Fruit fly (Drosophila melanogaster) whole organism, embryonic: Measurements from ENCODE around the gene CG1998.

Experiments used
- Bgb ChIP-seq: fragments of 200-800 bp; sonication (Bioruptor generic); IDR thresholded peaks from 2 replicates; pipeline ENCODE4 v1.3.6; 2022; ENCODE audit warnings: missing biosample characterization, missing genetic modification characterization; ENCODE audit not compliant: partially characterized antibody
- CG11560 ChIP-seq: fragments of 200-800 bp; sonication (Bioruptor generic); IDR thresholded peaks from 3 replicates; pipeline ENCODE4 v1.3.6; 2022; ENCODE audit warnings: missing biosample characterization, missing genetic modification characterization
- CG14050 ChIP-seq: fragments of 200-800 bp; sonication (Bioruptor generic); IDR thresholded peaks from 3 replicates; pipeline ENCODE4 v1.3.6; 2022; ENCODE audit warnings: missing biosample characterization, missing genetic modification characterization
- CG16779 ChIP-seq: fragments of 200-800 bp; sonication (Bioruptor generic); IDR thresholded peaks from 2 replicates; pipeline ENCODE4 v1.3.6; 2022; ENCODE audit warnings: missing biosample characterization, missing genetic modification characterization
- CG17361 ChIP-seq: fragments of 200-800 bp; sonication (Bioruptor generic); IDR thresholded peaks from 3 replicates; pipeline ENCODE4 v1.3.6; 2022; ENCODE audit warnings: missing biosample characterization, missing genetic modification characterization
- CG1832 ChIP-seq: fragments of 200-800 bp; sonication (Bioruptor generic); optimal IDR thresholded peaks from 2 replicates; lab custom pipeline; 2017; ENCODE audit warnings: missing biosample characterization, mild to moderate bottlenecking, missing genetic modification characterization, inconsistent platforms
- CG2120 ChIP-seq: fragments of 200-800 bp; sonication (Bioruptor generic); optimal IDR thresholded peaks from 3 replicates; lab custom pipeline; 2016; ENCODE audit warnings: missing biosample characterization, missing genetic modification characterization
- CG34376 ChIP-seq: fragments of 200-800 bp; sonication (Bioruptor generic); optimal IDR thresholded peaks from 2 replicates; lab custom pipeline; 2018; ENCODE audit warnings: missing biosample characterization, mild to moderate bottlenecking, missing genetic modification characterization
- CG42726 ChIP-seq: fragments of 200-800 bp; sonication (Bioruptor generic); IDR thresholded peaks from 2 replicates; pipeline ENCODE4 v1.3.6; 2022; ENCODE audit warnings: missing biosample characterization, missing genetic modification characterization; ENCODE audit not compliant: partially characterized antibody
- CG4707 ChIP-seq: fragments of 200-800 bp; sonication (Bioruptor generic); optimal IDR thresholded peaks from 2 replicates; lab custom pipeline; 2018; ENCODE audit warnings: missing biosample characterization, mild to moderate bottlenecking, missing genetic modification characterization, moderate library complexity
- CG4854 ChIP-seq: fragments of 200-800 bp; sonication (Bioruptor generic); optimal IDR thresholded peaks from 2 replicates; lab custom pipeline; 2016; ENCODE audit warnings: missing biosample characterization, missing genetic modification characterization, inconsistent platforms
- CG6272 ChIP-seq: fragments of 200-800 bp; sonication (Bioruptor generic); IDR thresholded peaks from 2 replicates; pipeline ENCODE4 v1.3.6; 2022; ENCODE audit warnings: missing biosample characterization, missing genetic modification characterization
- CG7372 ChIP-seq: fragments of 200-800 bp; sonication (Bioruptor generic); IDR thresholded peaks from 2 replicates; pipeline ENCODE4 v1.3.6; 2022; ENCODE audit warnings: missing biosample characterization, missing genetic modification characterization
- CG8924 ChIP-seq: fragments of 200-800 bp; optimal IDR thresholded peaks from 3 replicates; lab custom pipeline; 2019; ENCODE audit warnings: missing biosample characterization, mild to moderate bottlenecking, missing genetic modification characterization, moderate library complexity
- CG9797 ChIP-seq: fragments of 200-800 bp; sonication (Bioruptor generic); optimal IDR thresholded peaks from 3 replicates; lab custom pipeline; 2018; ENCODE audit warnings: missing biosample characterization, mild to moderate bottlenecking, missing genetic modification characterization
- Chrac-16 ChIP-seq: fragments of 200-800 bp; sonication (Bioruptor generic); optimal IDR thresholded peaks from 3 replicates; lab custom pipeline; 2016; ENCODE audit warnings: missing biosample characterization, missing genetic modification characterization
- E2f2 ChIP-seq: fragments of 200-800 bp; sonication (Bioruptor generic); IDR thresholded peaks from 2 replicates; pipeline ENCODE4 v1.3.6; 2022; ENCODE audit warnings: missing biosample characterization, missing genetic modification characterization
- ERR ChIP-seq: fragments of 200-800 bp; sonication (Bioruptor generic); optimal IDR thresholded peaks from 2 replicates; lab custom pipeline; 2016; ENCODE audit warnings: missing biosample characterization, missing genetic modification characterization
- Ets97D ChIP-seq: fragments of 200-800 bp; sonication (Bioruptor generic); optimal IDR thresholded peaks from 3 replicates; lab custom pipeline; 2016; ENCODE audit warnings: missing biosample characterization, missing genetic modification characterization
- H2.0 ChIP-seq: fragments of 200-800 bp; sonication (Bioruptor generic); IDR thresholded peaks from 2 replicates; pipeline ENCODE4 v1.3.6; 2022; ENCODE audit warnings: missing biosample characterization, missing genetic modification characterization
- Mad ChIP-seq: fragments of 200-800 bp; sonication (Bioruptor generic); optimal IDR thresholded peaks from 2 replicates; lab custom pipeline; 2016; ENCODE audit warnings: missing biosample characterization, missing genetic modification characterization
- Meics ChIP-seq: fragments of 200-800 bp; sonication (Bioruptor generic); optimal IDR thresholded peaks from 2 replicates; lab custom pipeline; 2017; ENCODE audit warnings: missing biosample characterization, mild to moderate bottlenecking, missing genetic modification characterization
- NC2α ChIP-seq: fragments of 200-800 bp; sonication (Bioruptor generic); optimal IDR thresholded peaks from 2 replicates; lab custom pipeline; 2016; ENCODE audit warnings: missing biosample characterization, missing genetic modification characterization
- PHDP ChIP-seq: fragments of 200-800 bp; sonication (Bioruptor generic); optimal IDR thresholded peaks from 3 replicates; lab custom pipeline; 2018; ENCODE audit warnings: missing biosample characterization, mild to moderate bottlenecking, missing genetic modification characterization, moderate library complexity
- Sin3A ChIP-seq: fragments of >200 bp; optimal IDR thresholded peaks from 2 replicates; lab custom pipeline; 2018
- Ssrp ChIP-seq: fragments of 200-800 bp; sonication (Bioruptor generic); optimal IDR thresholded peaks from 2 replicates; lab custom pipeline; 2018; ENCODE audit warnings: missing biosample characterization, mild to moderate bottlenecking, missing genetic modification characterization, moderate library complexity
- abd-A ChIP-seq: fragments of 200-800 bp; sonication (Bioruptor generic); optimal IDR thresholded peaks from 3 replicates; lab custom pipeline; 2019; ENCODE audit warnings: missing biosample characterization, mild to moderate bottlenecking, missing genetic modification characterization, moderate library complexity
- amos ChIP-seq: fragments of 200-800 bp; sonication (Bioruptor generic); IDR thresholded peaks from 2 replicates; pipeline ENCODE4 v1.3.6; 2022; ENCODE audit warnings: missing biosample characterization, missing genetic modification characterization; ENCODE audit not compliant: partially characterized antibody
- bcd ChIP-seq: fragments of 200-800 bp; sonication (Bioruptor generic); optimal IDR thresholded peaks from 2 replicates; lab custom pipeline; 2017; ENCODE audit warnings: missing biosample characterization, mild to moderate bottlenecking, missing genetic modification characterization
- cad ChIP-seq: fragments of >200 bp; optimal IDR thresholded peaks from 2 replicates; lab custom pipeline; 2017; ENCODE audit warnings: missing biosample characterization, missing genetic modification characterization
- ci ChIP-seq: fragments of 200-800 bp; sonication (Bioruptor generic); IDR thresholded peaks from 3 replicates; pipeline ENCODE4 v1.3.6; 2022; ENCODE audit warnings: missing biosample characterization, missing genetic modification characterization
- cwo ChIP-seq: fragments of 200-800 bp; sonication (Bioruptor generic); optimal IDR thresholded peaks from 3 replicates; lab custom pipeline; 2017; ENCODE audit warnings: missing biosample characterization, missing genetic modification characterization, mild to moderate bottlenecking, moderate library complexity, missing genetic modification reagents
- en ChIP-seq: fragments of 200-800 bp; sonication (Bioruptor generic); optimal IDR thresholded peaks from 2 replicates; lab custom pipeline; 2016; ENCODE audit warnings: missing biosample characterization, missing genetic modification characterization
- fru ChIP-seq: fragments of >200 bp; optimal IDR thresholded peaks from 2 replicates; lab custom pipeline; 2017
- fu2 ChIP-seq: fragments of 200-800 bp; sonication (Bioruptor generic); optimal IDR thresholded peaks from 2 replicates; lab custom pipeline; 2016; ENCODE audit warnings: missing biosample characterization, missing genetic modification characterization
- gcm2 ChIP-seq: fragments of 200-800 bp; sonication (Bioruptor generic); optimal IDR thresholded peaks from 2 replicates; lab custom pipeline; 2016; ENCODE audit warnings: missing biosample characterization, missing genetic modification characterization
- gro ChIP-seq: fragments of 200-800 bp; sonication (Bioruptor generic); optimal IDR thresholded peaks from 2 replicates; lab custom pipeline; 2016; ENCODE audit warnings: missing biosample characterization, missing genetic modification characterization
- ind ChIP-seq: fragments of 200-800 bp; sonication (Bioruptor generic); optimal IDR thresholded peaks from 3 replicates; lab custom pipeline; 2016; ENCODE audit warnings: missing biosample characterization, missing genetic modification characterization
- kay ChIP-seq: fragments of 200-800 bp; sonication (Bioruptor generic); optimal IDR thresholded peaks from 2 replicates; lab custom pipeline; 2016; ENCODE audit warnings: missing biosample characterization, missing genetic modification characterization
- mam ChIP-seq: fragments of 200-800 bp; sonication (Bioruptor generic); optimal IDR thresholded peaks from 3 replicates; lab custom pipeline; 2016; ENCODE audit warnings: missing biosample characterization, missing genetic modification characterization
- nmo ChIP-seq: fragments of 200-800 bp; sonication (Bioruptor generic); optimal IDR thresholded peaks from 2 replicates; lab custom pipeline; 2018; ENCODE audit warnings: missing biosample characterization, mild to moderate bottlenecking, missing genetic modification characterization, moderate library complexity
- pan ChIP-seq, 4 experiments: fragments of >200 bp in 3 of 4; fragments of 200-800 bp in 1 of 4; sonication (Bioruptor generic) in 1 of 4; optimal IDR thresholded peaks in 3 of 4; IDR thresholded peaks in 1 of 4; 2 replicates each; pipeline versions ENCODE4 v1.3.6 to Lab custom; 2017 to 2022; ENCODE audit warnings: missing biosample characterization in 2 of 4, missing genetic modification characterization in 2 of 4, mixed read lengths in 1 of 4
- run ChIP-seq: fragments of 200-800 bp; sonication (Bioruptor generic); optimal IDR thresholded peaks from 3 replicates; lab custom pipeline; 2018; ENCODE audit warnings: missing biosample characterization, mild to moderate bottlenecking, missing genetic modification characterization
- salm ChIP-seq: fragments of 200-800 bp; sonication (Bioruptor generic); optimal IDR thresholded peaks from 2 replicates; lab custom pipeline; 2018; ENCODE audit warnings: missing biosample characterization, mild to moderate bottlenecking, missing genetic modification characterization
- shn ChIP-seq: fragments of 200-800 bp; sonication (Bioruptor generic); optimal IDR thresholded peaks from 3 replicates; lab custom pipeline; 2016; ENCODE audit warnings: missing biosample characterization, missing genetic modification characterization
- sisA ChIP-seq: fragments of 200-800 bp; sonication (Bioruptor generic); IDR thresholded peaks from 2 replicates; pipeline ENCODE4 v1.3.6; 2022; ENCODE audit warnings: missing biosample characterization, missing genetic modification characterization
- sob ChIP-seq: fragments of 200-800 bp; sonication (Bioruptor generic); IDR thresholded peaks from 2 replicates; pipeline ENCODE4 v1.3.6; 2022; ENCODE audit warnings: missing biosample characterization, missing genetic modification characterization
- wek ChIP-seq: fragments of 200-800 bp; sonication (Bioruptor generic); optimal IDR thresholded peaks from 3 replicates; lab custom pipeline; 2018; ENCODE audit warnings: missing biosample characterization, mild to moderate bottlenecking, missing genetic modification characterization, moderate library complexity
- zfh1 ChIP-seq: fragments of 200-800 bp; sonication (Bioruptor generic); IDR thresholded peaks from 3 replicates; pipeline ENCODE4 v1.3.6; 2022; ENCODE audit warnings: missing biosample characterization, missing genetic modification characterization

The CG1998 gene

dm6 chrX:13373239-13374153, 39.4 kb downstream of the CG1998 start (continued):
- TF ChIP-seq bcd (GFP tag; lab: Kevin White, UChicago) (peak; percentile 74), CG9797 (GFP tag; lab: Kevin White, UChicago) (no peak), CG4707 (GFP tag; lab: Kevin White, UChicago) (peak; percentile 6), CG11560 (tag; lab: Robert Waterston, UW) (no peak), ERR (GFP tag; lab: Kevin White, UChicago) (no peak), wek (GFP tag; lab: Kevin White, UChicago) (peak; percentile 36), CG6272 (GFP tag; lab: Robert Waterston, UW) (peak; percentile 83), PHDP (peak; percentile 90), shn (no peak), CG34376 (GFP tag; lab: Kevin White, UChicago) (peak; percentile 85), gro (peak; percentile 74), gcm2 (GFP tag; lab: Kevin White, UChicago) (peak; percentile 67), E2f2 (GFP tag; lab: Robert Waterston, UW) (peak; percentile 85), Ssrp (tag; lab: Kevin White, UChicago) (peak; percentile 81), NC2α (GFP tag; lab: Kevin White, UChicago) (no peak), Mad (GFP tag; lab: Kevin White, UChicago) (peak; percentile 55), amos (no peak), Chrac-16 (GFP tag; lab: Kevin White, UChicago) (peak; percentile 78), CG16779 (GFP tag; lab: Robert Waterston, UW) (0 out of 2 replicates have a peak, but pooled peaks have one; percentile 34), cad (GFP tag; lab: Kevin White, UChicago) (no peak), run (tag; lab: Kevin White, UChicago) (peak; percentile 89), abd-A (peak; percentile 36), Bgb (GFP tag; lab: Robert Waterston, UW) (no peak), CG4854 (peak; percentile 41), Sin3A (no peak), sisA (GFP tag; lab: Robert Waterston, UW) (peak; percentile 84), CG2120 (peak; percentile 81), sob (GFP tag; lab: Robert Waterston, UW) (peak; percentile 90), mam (GFP tag; lab: Kevin White, UChicago) (peak; percentile 35), en (GFP tag; lab: Kevin White, UChicago) (no peak), kay (GFP tag; lab: Kevin White, UChicago) (no peak), Ets97D (GFP tag; lab: Kevin White, UChicago) (no peak), fu2 (no peak), CG7372 (GFP tag; lab: Robert Waterston, UW) (peak; percentile 55; the same call in 1 of the 2 replicates), CG42726 (GFP tag; lab: Robert Waterston, UW) (no peak), ci (peak; percentile 75; the same call in 2 of the 3 replicates), fru (lab: Kevin White, UChicago) (no peak), ind (peak; percentile 84), Meics (GFP tag; lab: Kevin White, UChicago) (peak; percentile 87), CG8924 (tag; lab: Kevin White, UChicago) (peak; percentile 92), salm (tag; lab: Kevin White, UChicago) (peak; percentile 79), zfh1 (peak; percentile 80), CG14050 (GFP tag; lab: Robert Waterston, UW) (peak; percentile 68; the same call in 2 of the 3 replicates), H2.0 (GFP tag; lab: Robert Waterston, UW) (peak; percentile 85), CG1832 (GFP tag; lab: Kevin White, UChicago) (no peak), pan (optimal IDR thresholded peaks at IDR 0.05; lab: Kevin White, UChicago) (no peak), pan (GFP tag; optimal IDR thresholded peaks at IDR 0.05 in 1 of 2, IDR thresholded peaks at IDR 0.05 in 1 of 2) (peak in 1 of 2 experiments; percentile 90), CG17361 (GFP tag; lab: Robert Waterston, UW) (peak; percentile 92), cwo (peak; percentile 63), nmo (GFP tag; lab: Kevin White, UChicago) (peak; percentile 86)
